ENCODE assay signal across 5 fruit fly cellular contexts in genomic region chr3R:30465775-30466494, dm6.
TF ChIP-seq lines count a peak whose summit lies in the region.

PH4alphaEFB (plus strand) TSS chr3R:30466050.

- peak; percentile 1 for TF ChIP-seq CTCF in whole organism, embryonic (GFP tag; optimal IDR thresholded peaks at IDR 0.05; lab: Kevin White, UChicago)

TF ChIP-seq in whole organism, adult, 20 proteins besides CTCF, POLR2A, EP300 and RAD21:
- peak; percentile 74 for TF ChIP-seq kay (GFP tag; lab: Kevin White, UChicago; ENCODE audit: borderline replicate concordance)
- no peak for TF ChIP-seq CG5204 (GFP tag; optimal IDR thresholded peaks at IDR 0.05; lab: Kevin White, UChicago)
- peak; percentile 18 for TF ChIP-seq bab1 (GFP tag; optimal IDR thresholded peaks at IDR 0.05; lab: Kevin White, UChicago)
- TF ChIP-seq tj (GFP tag; optimal IDR thresholded peaks at IDR 0.05; lab: Kevin White, UChicago): peak; percentile 30
- TF ChIP-seq Mnt (GFP tag; optimal IDR thresholded peaks at IDR 0.05; lab: Kevin White, UChicago): peak; percentile 11
- TF ChIP-seq CG11617 (GFP tag; optimal IDR thresholded peaks at IDR 0.05; lab: Kevin White, UChicago): peak; percentile 7
- no peak for TF ChIP-seq cnc (optimal IDR thresholded peaks at IDR 0.05; lab: Kevin White, UChicago)
- TF ChIP-seq Crg-1 (GFP tag; optimal IDR thresholded peaks at IDR 0.05; lab: Kevin White, UChicago): no peak

TF ChIP-seq in whole organism, embryonic, 481 proteins besides CTCF, POLR2A, EP300 and RAD21 (continues in another document):
- peak in 1 of 2 experiments; percentile 3 for TF ChIP-seq Hr78 (GFP tag; optimal IDR thresholded peaks at IDR 0.05; lab: Kevin White, UChicago)
- peak; percentile 64 for TF ChIP-seq gcm (GFP tag; optimal IDR thresholded peaks at IDR 0.05; lab: Kevin White, UChicago)
- no peak for TF ChIP-seq HLHmδ (GFP tag; optimal IDR thresholded peaks at IDR 0.05; lab: Kevin White, UChicago)
- peak; percentile 3 for TF ChIP-seq kni (GFP tag; optimal IDR thresholded peaks at IDR 0.05; lab: Kevin White, UChicago)
- TF ChIP-seq Stat92E (GFP tag; optimal IDR thresholded peaks at IDR 0.05; lab: Kevin White, UChicago): peak in 1 of 3 experiments; percentile 56
- peak; percentile 17 for TF ChIP-seq yki (optimal IDR thresholded peaks at IDR 0.05; lab: Kevin White, UChicago)
- no peak for TF ChIP-seq CG18476 (GFP tag; optimal IDR thresholded peaks at IDR 0.05; lab: Kevin White, UChicago)
- TF ChIP-seq Opbp (GFP tag; IDR thresholded peaks at IDR 0.05; lab: Robert Waterston, UW; ENCODE audit: partially characterized antibody): 0 out of 3 replicates have a peak, but pooled peaks have one; percentile 22
- peak; percentile 84 to 94 for TF ChIP-seq Trl (optimal IDR thresholded peaks at IDR 0.05; lab: Kevin White, UChicago)
- TF ChIP-seq Trl (GFP tag; optimal IDR thresholded peaks at IDR 0.05; lab: Kevin White, UChicago): no peak
- no peak for TF ChIP-seq CG4404 (GFP tag; IDR thresholded peaks at IDR 0.05; lab: Robert Waterston, UW)
- TF ChIP-seq CG34224 (GFP tag; IDR thresholded peaks at IDR 0.05; lab: Robert Waterston, UW; ENCODE audit: partially characterized antibody): peak; percentile 75
- peak; percentile 85 for TF ChIP-seq Dp (GFP tag; optimal IDR thresholded peaks at IDR 0.05; lab: Kevin White, UChicago)
- TF ChIP-seq Bgb (GFP tag; IDR thresholded peaks at IDR 0.05; lab: Robert Waterston, UW; ENCODE audit: partially characterized antibody): peak; percentile 47; the same call in 1 of the 2 replicates
- peak; percentile 10; the same call in 1 of the 3 replicates for TF ChIP-seq so (GFP tag; IDR thresholded peaks at IDR 0.05; lab: Robert Waterston, UW)
- peak; percentile 47 for TF ChIP-seq lbe (GFP tag; optimal IDR thresholded peaks at IDR 0.05; lab: Kevin White, UChicago)
- TF ChIP-seq CG11696 (GFP tag; IDR thresholded peaks at IDR 0.05; lab: Robert Waterston, UW): no peak
- TF ChIP-seq gsb-n (tag; optimal IDR thresholded peaks at IDR 0.05; lab: Kevin White, UChicago): peak; percentile 78
- no peak for TF ChIP-seq her (GFP tag; optimal IDR thresholded peaks at IDR 0.05; lab: Kevin White, UChicago)

TF ChIP-seq in whole organism, prepupa, 60 proteins besides CTCF, POLR2A, EP300 and RAD21:
- TF ChIP-seq Blimp-1 (GFP tag; optimal IDR thresholded peaks at IDR 0.05; lab: Kevin White, UChicago): no peak
- peak; percentile 49 for TF ChIP-seq fkh (GFP tag; optimal IDR thresholded peaks at IDR 0.05; lab: Kevin White, UChicago)
- TF ChIP-seq CG6854 (GFP tag; optimal IDR thresholded peaks at IDR 0.05; lab: Kevin White, UChicago): peak; percentile 11
- TF ChIP-seq Eip78C (GFP tag; lab: Kevin White, UChicago): peak; percentile 62
- no peak for TF ChIP-seq net (GFP tag; optimal IDR thresholded peaks at IDR 0.05; lab: Kevin White, UChicago)
- TF ChIP-seq CG6163 (GFP tag; IDR thresholded peaks at IDR 0.05; lab: Robert Waterston, UW): peak; percentile 11; the same call in 1 of the 3 replicates
- TF ChIP-seq fd85E (GFP tag; optimal IDR thresholded peaks at IDR 0.05; lab: Kevin White, UChicago): peak; percentile 15
- TF ChIP-seq CG8119 (GFP tag; IDR thresholded peaks at IDR 0.05; lab: Robert Waterston, UW): no peak
- TF ChIP-seq Hr4 (GFP tag; optimal IDR thresholded peaks at IDR 0.05; lab: Kevin White, UChicago): no peak
- TF ChIP-seq CG9139 (GFP tag; optimal IDR thresholded peaks at IDR 0.05; lab: Kevin White, UChicago): peak; percentile 41
- TF ChIP-seq OdsH (GFP tag; optimal IDR thresholded peaks at IDR 0.05; lab: Kevin White, UChicago): no peak
- TF ChIP-seq ss (GFP tag; optimal IDR thresholded peaks at IDR 0.05; lab: Kevin White, UChicago): peak; percentile 30 to 49
- peak; percentile 37 for TF ChIP-seq Sox14 (GFP tag; optimal IDR thresholded peaks at IDR 0.05; lab: Kevin White, UChicago)
- peak; percentile 62 for TF ChIP-seq dsx (GFP tag; optimal IDR thresholded peaks at IDR 0.05; lab: Kevin White, UChicago; ENCODE audit: poor library complexity, severe bottlenecking)
TF ChIP-seq in whole organism, prepupa: peak in this region for 9.

TF ChIP-seq in whole organism, pupa, 21 proteins besides CTCF, POLR2A, EP300 and RAD21:
- no peak for TF ChIP-seq fd96Ca (GFP tag; IDR thresholded peaks at IDR 0.05; lab: Robert Waterston, UW)
- TF ChIP-seq Pif1B (GFP tag; optimal IDR thresholded peaks at IDR 0.05; lab: Kevin White, UChicago): no peak
- TF ChIP-seq D1 (tag; optimal IDR thresholded peaks at IDR 0.05; lab: Kevin White, UChicago): no peak
- no peak for TF ChIP-seq CG8301 (tag; optimal IDR thresholded peaks at IDR 0.05; lab: Kevin White, UChicago)
- no peak for TF ChIP-seq CG9948 (tag; optimal IDR thresholded peaks at IDR 0.05; lab: Kevin White, UChicago)
- TF ChIP-seq CG12605 (GFP tag; IDR thresholded peaks at IDR 0.05; lab: Robert Waterston, UW): peak; percentile 53; the same call in 1 of the 2 replicates
- no peak for TF ChIP-seq CG13204 (GFP tag; optimal IDR thresholded peaks at IDR 0.05; lab: Kevin White, UChicago)
- TF ChIP-seq CG8159 (tag; optimal IDR thresholded peaks at IDR 0.05; lab: Kevin White, UChicago): no peak
- no peak for TF ChIP-seq CG32121 (GFP tag; IDR thresholded peaks at IDR 0.05; lab: Robert Waterston, UW)
- no peak for TF ChIP-seq CG4496 (GFP tag; IDR thresholded peaks at IDR 0.05; lab: Robert Waterston, UW)
- no peak for TF ChIP-seq rn (GFP tag; IDR thresholded peaks at IDR 0.05; lab: Robert Waterston, UW)
- no peak for TF ChIP-seq CG14655 (GFP tag; optimal IDR thresholded peaks at IDR 0.05; lab: Kevin White, UChicago)
- TF ChIP-seq Ets98B (GFP tag; IDR thresholded peaks at IDR 0.05; lab: Robert Waterston, UW): no peak
- TF ChIP-seq Snoo (tag; optimal IDR thresholded peaks at IDR 0.05; lab: Kevin White, UChicago): no peak
- TF ChIP-seq CG10348 (GFP tag; IDR thresholded peaks at IDR 0.05; lab: Robert Waterston, UW): no peak
- TF ChIP-seq gl (tag; optimal IDR thresholded peaks at IDR 0.05; lab: Kevin White, UChicago): peak; percentile 1
- no peak for TF ChIP-seq Pif1A (GFP tag; optimal IDR thresholded peaks at IDR 0.05; lab: Kevin White, UChicago)
- no peak for TF ChIP-seq CG15710 (tag; optimal IDR thresholded peaks at IDR 0.05; lab: Kevin White, UChicago)
- no peak for TF ChIP-seq CG34367 (tag; optimal IDR thresholded peaks at IDR 0.05; lab: Kevin White, UChicago)
- no peak for TF ChIP-seq CG17806 (tag; optimal IDR thresholded peaks at IDR 0.05; lab: Kevin White, UChicago)
- peak; percentile 72 for TF ChIP-seq EcR (GFP tag; optimal IDR thresholded peaks at IDR 0.05; lab: Kevin White, UChicago)
TF ChIP-seq in whole organism, pupa: peak in this region for 3.

TF ChIP-seq in whole organism, wandering third instar larva, 38 proteins besides CTCF, POLR2A, EP300 and RAD21:
- TF ChIP-seq sv (GFP tag; optimal IDR thresholded peaks at IDR 0.05; lab: Kevin White, UChicago): no peak
- TF ChIP-seq CG32264 (GFP tag; optimal IDR thresholded peaks at IDR 0.05; lab: Kevin White, UChicago): no peak
- TF ChIP-seq Hr83 (GFP tag; optimal IDR thresholded peaks at IDR 0.05; lab: Kevin White, UChicago; ENCODE audit: poor library complexity, severe bottlenecking): no peak
- peak; percentile 4 for TF ChIP-seq Sp1 (GFP tag; optimal IDR thresholded peaks at IDR 0.05; lab: Kevin White, UChicago)
- TF ChIP-seq br (GFP tag; optimal IDR thresholded peaks at IDR 0.05; lab: Kevin White, UChicago): no peak
- peak; percentile 30 for TF ChIP-seq Myc (optimal IDR thresholded peaks at IDR 0.05; lab: Kevin White, UChicago)
- no peak for TF ChIP-seq GATAd (GFP tag; optimal IDR thresholded peaks at IDR 0.05; lab: Kevin White, UChicago)
- peak; percentile 31 for TF ChIP-seq Vsx2 (GFP tag; optimal IDR thresholded peaks at IDR 0.05; lab: Kevin White, UChicago; ENCODE audit: partially characterized antibody)
- no peak for TF ChIP-seq rgr (GFP tag; optimal IDR thresholded peaks at IDR 0.05; lab: Kevin White, UChicago)
- TF ChIP-seq tai (GFP tag; optimal IDR thresholded peaks at IDR 0.05; lab: Kevin White, UChicago): no peak
- TF ChIP-seq dmrt93B (GFP tag; optimal IDR thresholded peaks at IDR 0.05; lab: Kevin White, UChicago): no peak
- peak; percentile 20 for TF ChIP-seq Jra (GFP tag; optimal IDR thresholded peaks at IDR 0.05; lab: Kevin White, UChicago)
- TF ChIP-seq dl (GFP tag; optimal IDR thresholded peaks at IDR 0.05; lab: Kevin White, UChicago; ENCODE audit: insufficient read depth in 1 of 2, partially characterized antibody in 2 of 2): peak in 1 of 2 experiments; percentile 16
- no peak for TF ChIP-seq fru (GFP tag; optimal IDR thresholded peaks at IDR 0.05; lab: Kevin White, UChicago)
- no peak for TF ChIP-seq ey (GFP tag; optimal IDR thresholded peaks at IDR 0.05; lab: Kevin White, UChicago)
- no peak for TF ChIP-seq Mio (GFP tag; optimal IDR thresholded peaks at IDR 0.05; lab: Kevin White, UChicago)
- no peak for TF ChIP-seq h (GFP tag; optimal IDR thresholded peaks at IDR 0.05; lab: Kevin White, UChicago)
- TF ChIP-seq psq (GFP tag; optimal IDR thresholded peaks at IDR 0.05; lab: Kevin White, UChicago): no peak
- no peak for TF ChIP-seq CG9705 (GFP tag; optimal IDR thresholded peaks at IDR 0.05; lab: Kevin White, UChicago)
- no peak for TF ChIP-seq jim (GFP tag; optimal IDR thresholded peaks at IDR 0.05; lab: Kevin White, UChicago)
- TF ChIP-seq lola (GFP tag; optimal IDR thresholded peaks at IDR 0.05; lab: Kevin White, UChicago): no peak
- peak; percentile 56 for TF ChIP-seq brk (GFP tag; optimal IDR thresholded peaks at IDR 0.05; lab: Kevin White, UChicago)
- no peak for TF ChIP-seq OdsH (GFP tag; optimal IDR thresholded peaks at IDR 0.05; lab: Kevin White, UChicago)
- no peak for TF ChIP-seq Hnf4 (GFP tag; optimal IDR thresholded peaks at IDR 0.05; lab: Kevin White, UChicago)
- TF ChIP-seq Dif (GFP tag; optimal IDR thresholded peaks at IDR 0.05; lab: Kevin White, UChicago; ENCODE audit: partially characterized antibody): peak; percentile 8
- no peak for TF ChIP-seq foxo (GFP tag; optimal IDR thresholded peaks at IDR 0.05; lab: Kevin White, UChicago)
- TF ChIP-seq HLH106 (tag; optimal IDR thresholded peaks at IDR 0.05; lab: Kevin White, UChicago): no peak
- no peak for TF ChIP-seq pan (optimal IDR thresholded peaks at IDR 0.05; lab: Kevin White, UChicago)
- no peak for TF ChIP-seq N (GFP tag; optimal IDR thresholded peaks at IDR 0.05; lab: Kevin White, UChicago)
- no peak for TF ChIP-seq Abd-B (GFP tag; optimal IDR thresholded peaks at IDR 0.05; lab: Kevin White, UChicago)
- no peak for TF ChIP-seq CrebA (GFP tag; optimal IDR thresholded peaks at IDR 0.05; lab: Kevin White, UChicago; ENCODE audit: borderline replicate concordance)
- TF ChIP-seq Rel (GFP tag; optimal IDR thresholded peaks at IDR 0.05; lab: Kevin White, UChicago): no peak
- TF ChIP-seq Rel (tag; optimal IDR thresholded peaks at IDR 0.05; lab: Kevin White, UChicago): peak; percentile 63
- peak; percentile 78 for TF ChIP-seq sage (GFP tag; optimal IDR thresholded peaks at IDR 0.05; lab: Kevin White, UChicago)
- TF ChIP-seq Hr78 (GFP tag; optimal IDR thresholded peaks at IDR 0.05; lab: Kevin White, UChicago): no peak
- TF ChIP-seq dsf (GFP tag; optimal IDR thresholded peaks at IDR 0.05; lab: Kevin White, UChicago; ENCODE audit: borderline replicate concordance): no peak
